Worm (Caenorhabditis elegans) whole organism, L1 larva: Measurements from ENCODE around the gene R05A10.2.
A peak's percentile ranks its signal among the peaks of the same experiment; 100 is the strongest.

Experiments used
- C04F5.9 ChIP-seq: sonication (generic microtip); optimal IDR thresholded peaks from 2 replicates; lab custom pipeline; 2016; ENCODE audit warnings: missing genetic modification characterization, missing compliant biosample characterization
- C16A3.4 ChIP-seq: fragments of 150-350 bp; optimal IDR thresholded peaks from 2 replicates; lab custom pipeline; 2014; ENCODE audit warnings: missing biosample characterization, missing genetic modification characterization
- F16B12.6 ChIP-seq: fragments of 150-350 bp; optimal IDR thresholded peaks from 2 replicates; lab custom pipeline; 2014; ENCODE audit warnings: missing biosample characterization, missing genetic modification characterization
- Y116A8C.19 ChIP-seq: sonication (generic microtip); optimal IDR thresholded peaks from 2 replicates; lab custom pipeline; 2016; ENCODE audit warnings: missing compliant biosample characterization, missing genetic modification characterization, borderline replicate concordance
- ama-1 ChIP-seq: fragments of 150-350 bp; optimal IDR thresholded peaks from 2 replicates; lab custom pipeline; 2014
- blmp-1 ChIP-seq: fragments of 150-350 bp; optimal IDR thresholded peaks from 2 replicates; lab custom pipeline; 2014; ENCODE audit warnings: missing biosample characterization, missing genetic modification characterization
- ceh-63 ChIP-seq: fragments of 200-800 bp; sonication (Bioruptor generic); optimal IDR thresholded peaks from 2 replicates; lab custom pipeline; 2018; ENCODE audit warnings: mild to moderate bottlenecking, missing genetic modification characterization, missing compliant biosample characterization
- ceh-8 ChIP-seq: fragments of 200-800 bp; sonication (Bioruptor generic); optimal IDR thresholded peaks from 2 replicates; lab custom pipeline; 2018; ENCODE audit warnings: mild to moderate bottlenecking, missing genetic modification characterization, moderate library complexity, missing compliant biosample characterization
- ceh-82 ChIP-seq, 3 experiments: fragments of 150-350 bp in 1 of 3; sonication (generic microtip) in 2 of 3; optimal IDR thresholded peaks; 2 replicates each; lab custom pipeline; 2014 to 2017; ENCODE audit warnings: missing biosample characterization in 3 of 3, missing genetic modification characterization in 3 of 3
- ceh-88 ChIP-seq: fragments of 200-800 bp; sonication (Bioruptor generic); IDR thresholded peaks from 2 replicates; pipeline ENCODE4 v1.3.6; 2022; ENCODE audit warnings: missing genetic modification characterization, missing compliant biosample characterization
- ceh-90 ChIP-seq: sonication (generic microtip); optimal IDR thresholded peaks from 2 replicates; lab custom pipeline; 2016; ENCODE audit warnings: missing genetic modification characterization, missing compliant biosample characterization
- ces-1 ChIP-seq: fragments of 150-350 bp; optimal IDR thresholded peaks from 2 replicates; lab custom pipeline; 2014; ENCODE audit warnings: missing biosample characterization, missing genetic modification reagents, missing genetic modification characterization
- dpl-1 ChIP-seq, 3 experiments: fragments of 150-350 bp in 2 of 3; sonication (generic microtip) in 1 of 3; optimal IDR thresholded peaks; 2 replicates each; lab custom pipeline; 2014 to 2017; ENCODE audit warnings: missing biosample characterization in 3 of 3, missing genetic modification characterization in 3 of 3, missing genetic modification reagents in 3 of 3
- dsc-1 ChIP-seq: sonication (generic microtip); optimal IDR thresholded peaks from 2 replicates; lab custom pipeline; 2016; ENCODE audit warnings: mild to moderate bottlenecking, missing genetic modification characterization, missing compliant biosample characterization
- efl-1 ChIP-seq, 4 experiments: fragments of 150-350 bp; optimal IDR thresholded peaks in 3 of 4; peaks in 1 of 4; 1 replicate in 1 of 4; 2 replicates in 3 of 4; lab custom pipeline; 2014; ENCODE audit warnings: missing biosample characterization in 2 of 4, missing genetic modification characterization in 2 of 4, missing genetic modification reagents in 2 of 4
- egl-13 ChIP-seq: sonication (generic microtip); optimal IDR thresholded peaks from 2 replicates; lab custom pipeline; 2016; ENCODE audit warnings: missing genotype, missing genetic modification reagents, missing genetic modification characterization, missing compliant biosample characterization
- egl-27 ChIP-seq, 2 experiments: fragments of 150-350 bp in 1 of 2; sonication (generic microtip); optimal IDR thresholded peaks; 3 replicates each; lab custom pipeline; 2017 to 2018; ENCODE audit warnings: missing biosample characterization in 2 of 2, missing genetic modification characterization in 2 of 2, missing genetic modification reagents in 2 of 2
- elt-2 ChIP-seq: sonication (generic microtip); optimal IDR thresholded peaks from 2 replicates; lab custom pipeline; 2016; ENCODE audit warnings: missing genetic modification characterization, mild to moderate bottlenecking, inconsistent platforms, missing compliant biosample characterization, missing genetic modification reagents
- elt-3 ChIP-seq, 6 experiments: fragments of 150-350 bp in 1 of 6; sonication (generic microtip); optimal IDR thresholded peaks; 2 replicates each; lab custom pipeline; 2017 to 2018; ENCODE audit warnings: missing biosample characterization in 6 of 6, missing genetic modification characterization in 6 of 6, inconsistent platforms in 1 of 6
- ets-5 ChIP-seq: fragments of 200-800 bp; sonication (Bioruptor generic); IDR thresholded peaks from 2 replicates; pipeline ENCODE4 v1.3.6; 2022; ENCODE audit warnings: missing genetic modification characterization, missing compliant biosample characterization
- fkh-10 ChIP-seq: sonication (generic microtip); optimal IDR thresholded peaks from 2 replicates; lab custom pipeline; 2017; ENCODE audit warnings: missing biosample characterization, missing genetic modification reagents, missing genetic modification characterization
- fkh-4 ChIP-seq: sonication (generic microtip); optimal IDR thresholded peaks from 2 replicates; lab custom pipeline; 2016; ENCODE audit warnings: missing compliant biosample characterization, missing genetic modification characterization, borderline replicate concordance
- grh-1 ChIP-seq: fragments of 200-800 bp; sonication (Bioruptor generic); IDR thresholded peaks from 2 replicates; pipeline ENCODE4 v1.3.6; 2022; ENCODE audit warnings: missing genetic modification reagents, missing genetic modification characterization, missing compliant biosample characterization
- hlh-17 ChIP-seq: fragments of 200-800 bp; sonication (Bioruptor generic); optimal IDR thresholded peaks from 2 replicates; lab custom pipeline; 2018; ENCODE audit warnings: missing genetic modification characterization, mild to moderate bottlenecking, missing compliant biosample characterization, moderate library complexity, borderline replicate concordance
- hlh-4 ChIP-seq: sonication (generic microtip); optimal IDR thresholded peaks from 2 replicates; lab custom pipeline; 2016; ENCODE audit warnings: mild to moderate bottlenecking, missing genetic modification characterization, missing compliant biosample characterization
- hpl-2 ChIP-seq: fragments of 150-350 bp; optimal IDR thresholded peaks from 2 replicates; lab custom pipeline; 2014; ENCODE audit warnings: missing biosample characterization, missing genetic modification reagents, missing genetic modification characterization
- jun-1 ChIP-seq: fragments of 150-350 bp; optimal IDR thresholded peaks from 2 replicates; lab custom pipeline; 2014; ENCODE audit warnings: missing biosample characterization, missing genetic modification reagents, missing genetic modification characterization
- lin-14 ChIP-seq: fragments of 200-800 bp; sonication (Bioruptor generic); optimal IDR thresholded peaks from 2 replicates; lab custom pipeline; 2018; ENCODE audit warnings: mild to moderate bottlenecking, missing genetic modification characterization, moderate library complexity, missing compliant biosample characterization
- lin-15B ChIP-seq: fragments of 150-350 bp; sonication (generic microtip); optimal IDR thresholded peaks from 3 replicates; lab custom pipeline; 2014; ENCODE audit warnings: missing biosample characterization, missing genetic modification characterization
- lin-35 ChIP-seq, 2 experiments: fragments of 150-350 bp; optimal IDR thresholded peaks; 2 replicates each; lab custom pipeline; 2014; ENCODE audit warnings: missing biosample characterization in 2 of 2, missing genetic modification characterization in 2 of 2, missing genetic modification reagents in 2 of 2
- mab-9 ChIP-seq: fragments of 200-800 bp; sonication (Bioruptor generic); IDR thresholded peaks from 2 replicates; pipeline ENCODE4 v1.3.6; 2022; ENCODE audit warnings: missing genetic modification reagents, missing genetic modification characterization, missing compliant biosample characterization
- mdl-1 ChIP-seq, 2 experiments: fragments of 150-350 bp; optimal IDR thresholded peaks; 2 replicates each; lab custom pipeline; 2014 to 2017; ENCODE audit warnings: missing biosample characterization in 2 of 2, missing genetic modification characterization in 2 of 2, inconsistent platforms in 1 of 2
- mef-2 ChIP-seq: fragments of 150-350 bp; optimal IDR thresholded peaks from 2 replicates; lab custom pipeline; 2014; ENCODE audit warnings: missing biosample characterization, missing genetic modification characterization
- nhr-12 ChIP-seq: sonication (generic microtip); optimal IDR thresholded peaks from 2 replicates; lab custom pipeline; 2017; ENCODE audit warnings: missing biosample characterization, missing genetic modification characterization
- nhr-20 ChIP-seq: sonication (generic microtip); optimal IDR thresholded peaks from 2 replicates; lab custom pipeline; 2016; ENCODE audit warnings: mild to moderate bottlenecking, missing genetic modification characterization, missing compliant biosample characterization
- nhr-237 ChIP-seq: fragments of 150-350 bp; optimal IDR thresholded peaks from 2 replicates; lab custom pipeline; 2014; ENCODE audit warnings: missing biosample characterization, missing genetic modification characterization
- nhr-77 ChIP-seq: fragments of 150-350 bp; optimal IDR thresholded peaks from 2 replicates; lab custom pipeline; 2014; ENCODE audit warnings: missing biosample characterization, missing genetic modification characterization
- nhr-90 ChIP-seq: sonication (generic microtip); optimal IDR thresholded peaks from 2 replicates; lab custom pipeline; 2016; ENCODE audit warnings: mild to moderate bottlenecking, missing genetic modification characterization, missing compliant biosample characterization; ENCODE audit not compliant: poor library complexity
- pax-3 ChIP-seq: fragments of 200-800 bp; sonication (Bioruptor generic); optimal IDR thresholded peaks from 2 replicates; lab custom pipeline; 2018; ENCODE audit warnings: mild to moderate bottlenecking, missing genetic modification characterization, moderate library complexity, missing compliant biosample characterization
- skn-1 ChIP-seq: fragments of 150-350 bp; optimal IDR thresholded peaks from 2 replicates; lab custom pipeline; 2014; ENCODE audit warnings: missing biosample characterization, missing genetic modification characterization
- snpc-4 ChIP-seq: fragments of 150-350 bp; optimal IDR thresholded peaks from 2 replicates; lab custom pipeline; 2014; ENCODE audit warnings: missing biosample characterization, missing genetic modification characterization
- snu-23 ChIP-seq: sonication (generic microtip); optimal IDR thresholded peaks from 2 replicates; lab custom pipeline; 2016; ENCODE audit warnings: missing genetic modification characterization, missing compliant biosample characterization
- sptf-1 ChIP-seq: fragments of 150-350 bp; optimal IDR thresholded peaks from 2 replicates; lab custom pipeline; 2014; ENCODE audit warnings: missing biosample characterization, missing genetic modification characterization
- tbx-2 ChIP-seq: sonication (generic microtip); optimal IDR thresholded peaks from 2 replicates; lab custom pipeline; 2016; ENCODE audit warnings: missing genetic modification characterization, missing compliant biosample characterization
- unc-130 ChIP-seq: fragments of 150-350 bp; optimal IDR thresholded peaks from 2 replicates; lab custom pipeline; 2017; ENCODE audit warnings: missing biosample characterization, missing genetic modification characterization, inconsistent platforms
- unc-30 ChIP-seq: sonication (generic microtip); optimal IDR thresholded peaks from 2 replicates; lab custom pipeline; 2017; ENCODE audit warnings: missing biosample characterization, missing genetic modification characterization
- unc-62 ChIP-seq: fragments of 150-350 bp; optimal IDR thresholded peaks from 2 replicates; lab custom pipeline; 2014; ENCODE audit warnings: missing biosample characterization, missing genetic modification reagents, missing genetic modification characterization
- unc-86 ChIP-seq: sonication (generic microtip); optimal IDR thresholded peaks from 2 replicates; lab custom pipeline; 2016; ENCODE audit warnings: missing genetic modification characterization, missing compliant biosample characterization
- unc-98 ChIP-seq: fragments of 200-800 bp; sonication (Bioruptor generic); IDR thresholded peaks from 2 replicates; pipeline ENCODE4 v1.3.6; 2022; ENCODE audit warnings: missing genetic modification characterization, missing compliant biosample characterization
- vab-15 ChIP-seq: sonication (generic microtip); optimal IDR thresholded peaks from 2 replicates; lab custom pipeline; 2017; ENCODE audit warnings: missing genotype, mild to moderate bottlenecking, missing genetic modification characterization, missing compliant biosample characterization
- xbp-1 ChIP-seq: sonication (generic microtip); optimal IDR thresholded peaks from 2 replicates; lab custom pipeline; 2016; ENCODE audit warnings: missing genetic modification characterization, missing compliant biosample characterization
- zag-1 ChIP-seq: fragments of 150-350 bp; optimal IDR thresholded peaks from 2 replicates; lab custom pipeline; 2014; ENCODE audit warnings: missing biosample characterization, missing genetic modification characterization
- ztf-4 ChIP-seq: fragments of 150-350 bp; optimal IDR thresholded peaks from 2 replicates; lab custom pipeline; 2014; ENCODE audit warnings: missing biosample characterization, missing genetic modification characterization

Gene R05A10.2

DNA sequence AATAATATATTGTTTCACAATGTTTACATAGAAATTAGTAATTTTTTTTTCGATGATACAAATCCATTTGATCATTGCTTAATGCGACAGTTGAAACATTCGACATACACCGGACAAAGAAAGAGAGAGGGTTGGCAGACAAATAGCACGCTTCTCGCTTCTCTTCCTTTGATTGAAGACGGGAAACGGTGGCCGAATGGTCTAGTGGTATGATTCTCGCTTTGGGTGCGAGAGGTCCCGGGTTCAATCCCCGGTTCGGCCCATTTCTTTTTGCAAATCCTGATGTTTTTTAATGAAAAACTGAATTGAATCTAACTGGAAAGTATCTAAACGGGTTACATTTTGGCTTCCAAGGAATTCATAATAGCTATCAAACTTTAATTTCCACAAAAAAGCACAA is 47.8 kb downstream of the R05A10.2 start (continued):
- TF ChIP-seq grh-1 (no peak), ztf-4 (tag; lab: Kevin White, UChicago) (no peak), jun-1 (tag; lab: Kevin White, UChicago) (no peak), F16B12.6 (no peak), nhr-90 (peak; percentile 39), fkh-10 (GFP tag; lab: Kevin White, UChicago) (no peak), ceh-8 (GFP tag; lab: Kevin White, UChicago) (no peak), egl-13 (no peak), efl-1 (optimal IDR thresholded peaks at IDR 0.05; lab: Kevin White, UChicago) (peak; percentile 10 to 38), efl-1 (GFP tag; optimal IDR thresholded peaks at IDR 0.05 in 1 of 2; lab: Kevin White, UChicago) (peak in 1 of 2 experiments; percentile 31), ces-1 (GFP tag; lab: Kevin White, UChicago) (no peak), mef-2 (no peak), xbp-1 (tag; lab: Kevin White, UChicago) (no peak), hlh-4 (tag; lab: Kevin White, UChicago) (no peak), blmp-1 (no peak), mab-9 (no peak), nhr-77 (tag; lab: Kevin White, UChicago) (no peak), nhr-12 (tag; lab: Kevin White, UChicago) (no peak), ceh-88 (GFP tag; lab: Robert Waterston, UW) (no peak), dpl-1 (GFP tag; optimal IDR thresholded peaks at IDR 0.05; lab: Kevin White, UChicago) (peak in 1 of 3 experiments; percentile 25), unc-30 (tag; lab: Kevin White, UChicago) (no peak), C04F5.9 (tag; lab: Kevin White, UChicago) (no peak), snpc-4 (tag; lab: Kevin White, UChicago) (no peak), unc-130 (tag; lab: Kevin White, UChicago) (no peak), unc-98 (no peak), lin-35 (GFP tag; optimal IDR thresholded peaks at IDR 0.05; lab: Kevin White, UChicago) (peak; percentile 18 to 68), hlh-17 (GFP tag; lab: Kevin White, UChicago) (no peak), ceh-82 (tag; optimal IDR thresholded peaks at IDR 0.05; lab: Kevin White, UChicago) (peak in 1 of 3 experiments; percentile 17), dsc-1 (tag; lab: Kevin White, UChicago) (no peak), zag-1 (tag; lab: Kevin White, UChicago) (no peak), lin-15B (no peak), unc-86 (tag; lab: Kevin White, UChicago) (no peak), C16A3.4 (tag; lab: Kevin White, UChicago) (peak; percentile 55), ceh-90 (tag; lab: Kevin White, UChicago) (no peak), vab-15 (tag; lab: Kevin White, UChicago) (no peak), hpl-2 (GFP tag; lab: Kevin White, UChicago) (no peak), nhr-237 (no peak), mdl-1 (tag; optimal IDR thresholded peaks at IDR 0.05; lab: Kevin White, UChicago) (peak in 1 of 2 experiments; percentile 36), ceh-63 (GFP tag; lab: Kevin White, UChicago) (no peak), ama-1 (no peak), skn-1 (peak; percentile 5), lin-14 (GFP tag; lab: Kevin White, UChicago) (no peak), snu-23 (GFP tag; lab: Kevin White, UChicago) (peak; percentile 66), Y116A8C.19 (no peak), unc-62 (GFP tag; lab: Kevin White, UChicago) (no peak), egl-27 (tag; optimal IDR thresholded peaks at IDR 0.05; lab: Kevin White, UChicago) (no peak), elt-2 (tag; lab: Kevin White, UChicago) (no peak), elt-3 (tag; optimal IDR thresholded peaks at IDR 0.05; lab: Kevin White, UChicago) (no peak), nhr-20 (tag; lab: Kevin White, UChicago) (peak; percentile 54), tbx-2 (tag; lab: Kevin White, UChicago) (no peak), pax-3 (tag; lab: Kevin White, UChicago) (no peak), fkh-4 (no peak), ets-5 (GFP tag; lab: Robert Waterston, UW) (no peak), sptf-1 (tag; lab: Kevin White, UChicago) (no peak)
